Fruit fly (Drosophila melanogaster): ENCODE results near the gene TotC.

Gene TotC

dm6 chr3R:20830963-20831362, 41.8 kb upstream of the TotC start, which contains the start of gene CG31223:
Gene CG31223, plus strand, starts transcription at chr3R:20831127.
- TF ChIP-seq Mnt (GFP tag; optimal IDR thresholded peaks at IDR 0.05) = no peak
- peak; percentile 2 for TF ChIP-seq kay (GFP tag; ENCODE audit: borderline replicate concordance)

dm6 chr3R:20832689-20833524, 39.9 kb upstream of the TotC start, which contains the start of gene Synd:
Gene Synd, plus strand, starts transcription at chr3R:20832799.
- no peak for TF ChIP-seq cnc (optimal IDR thresholded peaks at IDR 0.05)
- TF ChIP-seq ovo (GFP tag; optimal IDR thresholded peaks at IDR 0.05) = peak; percentile 51
- peak; percentile 3 for TF ChIP-seq bab1 (GFP tag; optimal IDR thresholded peaks at IDR 0.05)
- TF ChIP-seq CG14711 (tag; optimal IDR thresholded peaks at IDR 0.05) = peak; percentile 45
- TF ChIP-seq CG7045 (GFP tag; optimal IDR thresholded peaks at IDR 0.05) = no peak
- no peak for TF ChIP-seq Clk (GFP tag; optimal IDR thresholded peaks at IDR 0.05)
- TF ChIP-seq kay (GFP tag; ENCODE audit: borderline replicate concordance) = peak; percentile 90
- TF ChIP-seq Hr96 (GFP tag; optimal IDR thresholded peaks at IDR 0.05) = no peak
- TF ChIP-seq cic (GFP tag; optimal IDR thresholded peaks at IDR 0.05) = peak; percentile 91
- TF ChIP-seq CG5204 (GFP tag; optimal IDR thresholded peaks at IDR 0.05) = no peak
- peak; percentile 32 for TF ChIP-seq CG33017 (tag; optimal IDR thresholded peaks at IDR 0.05)
- TF ChIP-seq CG12768 (GFP tag; optimal IDR thresholded peaks at IDR 0.05) = peak; percentile 60
- TF ChIP-seq CG11617 (GFP tag; optimal IDR thresholded peaks at IDR 0.05) = peak; percentile 42
- TF ChIP-seq tj (GFP tag; optimal IDR thresholded peaks at IDR 0.05) = peak; percentile 54
- TF ChIP-seq Mnt (GFP tag; optimal IDR thresholded peaks at IDR 0.05) = peak; percentile 55
- TF ChIP-seq pad (GFP tag; optimal IDR thresholded peaks at IDR 0.05) = peak; percentile 53
- TF ChIP-seq CG1620 (GFP tag; optimal IDR thresholded peaks at IDR 0.05) = no peak
- peak; percentile 29 for TF ChIP-seq CG7101 (tag; optimal IDR thresholded peaks at IDR 0.05)
- TF ChIP-seq Crg-1 (GFP tag; optimal IDR thresholded peaks at IDR 0.05) = no peak
- TF ChIP-seq toe (GFP tag; optimal IDR thresholded peaks at IDR 0.05) = no peak

- TF ChIP-seq CG1620 (GFP tag; optimal IDR thresholded peaks at IDR 0.05) = no peak
- TF ChIP-seq ovo (GFP tag; optimal IDR thresholded peaks at IDR 0.05) = no peak
- no peak for TF ChIP-seq cnc (optimal IDR thresholded peaks at IDR 0.05)
- TF ChIP-seq Hr96 (GFP tag; optimal IDR thresholded peaks at IDR 0.05) = no peak
- no peak for TF ChIP-seq bab1 (GFP tag; optimal IDR thresholded peaks at IDR 0.05)
- TF ChIP-seq CG11617 (GFP tag; optimal IDR thresholded peaks at IDR 0.05) = no peak
- no peak for TF ChIP-seq cic (GFP tag; optimal IDR thresholded peaks at IDR 0.05)
- TF ChIP-seq CG33017 (tag; optimal IDR thresholded peaks at IDR 0.05) = no peak
- TF ChIP-seq CG7101 (tag; optimal IDR thresholded peaks at IDR 0.05) = no peak
- no peak for TF ChIP-seq CG5204 (GFP tag; optimal IDR thresholded peaks at IDR 0.05)
- TF ChIP-seq toe (GFP tag; optimal IDR thresholded peaks at IDR 0.05) = no peak
- TF ChIP-seq tj (GFP tag; optimal IDR thresholded peaks at IDR 0.05) = no peak
- TF ChIP-seq CG14711 (tag; optimal IDR thresholded peaks at IDR 0.05) = no peak
- no peak for TF ChIP-seq CG12768 (GFP tag; optimal IDR thresholded peaks at IDR 0.05)
Measured at dm6 chr3R:20833664-20834063, 39.1 kb upstream of the TotC start.

- no peak for TF ChIP-seq Mnt (GFP tag; optimal IDR thresholded peaks at IDR 0.05)
- peak; percentile 87 for TF ChIP-seq kay (GFP tag; ENCODE audit: borderline replicate concordance)
- no peak for TF ChIP-seq toe (GFP tag; optimal IDR thresholded peaks at IDR 0.05)
- TF ChIP-seq CG1620 (GFP tag; optimal IDR thresholded peaks at IDR 0.05) = no peak
- peak; percentile 14 for TF ChIP-seq cic (GFP tag; optimal IDR thresholded peaks at IDR 0.05)
Measured at dm6 chr3R:20834770-20835183, 38.0 kb upstream of the TotC start.

DNA sequence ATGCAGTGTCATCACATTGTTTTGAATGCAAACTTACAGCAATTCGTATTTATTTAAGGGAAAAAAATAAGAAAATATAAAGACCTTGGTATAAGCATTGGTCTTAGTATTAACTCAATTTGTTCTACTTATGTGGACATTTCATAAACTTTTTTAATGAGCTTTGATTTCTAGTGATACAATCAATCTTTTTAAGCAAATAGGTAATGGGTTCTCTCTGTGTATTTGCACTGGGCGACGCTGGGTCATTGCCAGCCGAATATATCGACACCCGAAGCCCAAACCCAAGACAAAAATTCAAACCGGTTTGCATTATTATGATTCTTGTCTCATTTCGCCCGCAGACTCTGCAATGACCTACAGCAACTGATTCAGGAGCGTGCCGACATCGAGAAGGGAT, 37.3 kb upstream of the TotC start:
- TF ChIP-seq toe (GFP tag; optimal IDR thresholded peaks at IDR 0.05) = no peak
- no peak for TF ChIP-seq CG12768 (GFP tag; optimal IDR thresholded peaks at IDR 0.05)
- TF ChIP-seq cic (GFP tag; optimal IDR thresholded peaks at IDR 0.05) = no peak
- no peak for TF ChIP-seq CG7045 (GFP tag; optimal IDR thresholded peaks at IDR 0.05)
- TF ChIP-seq CG5204 (GFP tag; optimal IDR thresholded peaks at IDR 0.05) = no peak
- no peak for TF ChIP-seq Clk (GFP tag; optimal IDR thresholded peaks at IDR 0.05)
- TF ChIP-seq CG33017 (tag; optimal IDR thresholded peaks at IDR 0.05) = no peak

DNA sequence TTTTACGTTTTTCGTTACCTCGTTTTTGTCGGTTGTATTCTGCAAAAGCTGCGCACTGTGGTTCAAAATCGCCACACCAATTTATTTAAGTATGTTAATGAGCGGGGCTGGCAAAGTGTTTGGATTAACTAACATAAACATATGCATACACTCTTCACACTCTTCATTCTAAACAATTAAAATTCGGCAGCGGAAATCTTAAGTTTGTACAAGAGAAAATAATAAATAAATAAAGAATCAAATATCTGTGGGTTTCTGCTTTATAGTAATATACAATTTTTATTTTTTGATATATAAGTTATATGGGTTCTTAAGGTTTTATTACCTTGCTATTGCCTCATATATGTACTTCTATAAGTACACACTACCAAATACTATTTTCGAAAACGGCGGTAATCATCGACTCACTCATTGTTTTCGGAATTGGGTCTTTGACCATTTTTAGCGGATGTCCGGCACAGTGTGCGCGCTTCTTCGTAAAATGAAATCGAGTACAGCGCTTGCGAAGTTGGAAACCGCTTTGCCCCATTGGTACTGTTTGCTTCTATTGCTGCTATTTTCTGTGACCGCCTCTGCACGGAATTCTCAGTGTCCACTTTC, 36.4 kb upstream of the TotC start:
- TF ChIP-seq Clk (GFP tag; optimal IDR thresholded peaks at IDR 0.05) (no peak), Hr96 (GFP tag; optimal IDR thresholded peaks at IDR 0.05) (no peak), cnc (optimal IDR thresholded peaks at IDR 0.05) (no peak), CG11617 (GFP tag; optimal IDR thresholded peaks at IDR 0.05) (no peak), Mnt (GFP tag; optimal IDR thresholded peaks at IDR 0.05) (no peak), tj (GFP tag; optimal IDR thresholded peaks at IDR 0.05) (no peak), kay (GFP tag; ENCODE audit: borderline replicate concordance) (no peak), CG7101 (tag; optimal IDR thresholded peaks at IDR 0.05) (no peak), toe (GFP tag; optimal IDR thresholded peaks at IDR 0.05) (no peak), CG1620 (GFP tag; optimal IDR thresholded peaks at IDR 0.05) (no peak), cic (GFP tag; optimal IDR thresholded peaks at IDR 0.05) (no peak), bab1 (GFP tag; optimal IDR thresholded peaks at IDR 0.05) (no peak), CG14711 (tag; optimal IDR thresholded peaks at IDR 0.05) (no peak), CG7045 (GFP tag; optimal IDR thresholded peaks at IDR 0.05) (no peak), CG5204 (GFP tag; optimal IDR thresholded peaks at IDR 0.05) (no peak)

All from whole organism, adult.